Worm (Caenorhabditis elegans) whole organism, L1 larva: Measurements from ENCODE around the gene R08A2.7.
A peak's percentile ranks its signal among the peaks of the same experiment; 100 is the strongest.

ENCODE experiments used
- C16A3.4 ChIP-seq: fragments of 150-350 bp; optimal IDR thresholded peaks from 2 replicates; lab custom pipeline; 2014; ENCODE audit warnings: missing biosample characterization, missing genetic modification characterization
- Y116A8C.19 ChIP-seq: sonication (generic microtip); optimal IDR thresholded peaks from 2 replicates; lab custom pipeline; 2016; ENCODE audit warnings: missing compliant biosample characterization, missing genetic modification characterization, borderline replicate concordance
- aha-1 ChIP-seq: fragments of 150-350 bp; optimal IDR thresholded peaks from 2 replicates; lab custom pipeline; 2014; ENCODE audit warnings: missing biosample characterization, missing genetic modification characterization
- alr-1 ChIP-seq: fragments of 200-800 bp; sonication (Bioruptor generic); optimal IDR thresholded peaks from 2 replicates; lab custom pipeline; 2018; ENCODE audit warnings: borderline replicate concordance, mild to moderate bottlenecking, missing genetic modification characterization, missing compliant biosample characterization
- aly-2 ChIP-seq: fragments of 150-350 bp; optimal IDR thresholded peaks from 2 replicates; lab custom pipeline; 2014; ENCODE audit warnings: missing biosample characterization, missing genetic modification characterization
- blmp-1 ChIP-seq: fragments of 150-350 bp; optimal IDR thresholded peaks from 2 replicates; lab custom pipeline; 2014; ENCODE audit warnings: missing biosample characterization, missing genetic modification characterization
- ceh-8 ChIP-seq: fragments of 200-800 bp; sonication (Bioruptor generic); optimal IDR thresholded peaks from 2 replicates; lab custom pipeline; 2018; ENCODE audit warnings: mild to moderate bottlenecking, missing genetic modification characterization, moderate library complexity, missing compliant biosample characterization
- ceh-88 ChIP-seq: fragments of 200-800 bp; sonication (Bioruptor generic); IDR thresholded peaks from 2 replicates; pipeline ENCODE4 v1.3.6; 2022; ENCODE audit warnings: missing genetic modification characterization, missing compliant biosample characterization
- dpl-1 ChIP-seq, 3 experiments: fragments of 150-350 bp in 2 of 3; sonication (generic microtip) in 1 of 3; optimal IDR thresholded peaks; 2 replicates each; lab custom pipeline; 2014 to 2017; ENCODE audit warnings: missing biosample characterization in 3 of 3, missing genetic modification characterization in 3 of 3, missing genetic modification reagents in 3 of 3
- dsc-1 ChIP-seq: sonication (generic microtip); optimal IDR thresholded peaks from 2 replicates; lab custom pipeline; 2016; ENCODE audit warnings: mild to moderate bottlenecking, missing genetic modification characterization, missing compliant biosample characterization
- efl-1 ChIP-seq, 4 experiments: fragments of 150-350 bp; optimal IDR thresholded peaks in 3 of 4; peaks in 1 of 4; 1 replicate in 1 of 4; 2 replicates in 3 of 4; lab custom pipeline; 2014; ENCODE audit warnings: missing biosample characterization in 2 of 4, missing genetic modification characterization in 2 of 4, missing genetic modification reagents in 2 of 4
- efl-3 ChIP-seq: fragments of 200-800 bp; sonication (Bioruptor generic); optimal IDR thresholded peaks from 2 replicates; lab custom pipeline; 2018; ENCODE audit warnings: mild to moderate bottlenecking, missing genetic modification characterization, missing compliant biosample characterization
- egl-27 ChIP-seq, 2 experiments: fragments of 150-350 bp in 1 of 2; sonication (generic microtip); optimal IDR thresholded peaks; 3 replicates each; lab custom pipeline; 2017 to 2018; ENCODE audit warnings: missing biosample characterization in 2 of 2, missing genetic modification characterization in 2 of 2, missing genetic modification reagents in 2 of 2
- elt-2 ChIP-seq: sonication (generic microtip); optimal IDR thresholded peaks from 2 replicates; lab custom pipeline; 2016; ENCODE audit warnings: missing genetic modification characterization, mild to moderate bottlenecking, inconsistent platforms, missing compliant biosample characterization, missing genetic modification reagents
- ets-5 ChIP-seq: fragments of 200-800 bp; sonication (Bioruptor generic); IDR thresholded peaks from 2 replicates; pipeline ENCODE4 v1.3.6; 2022; ENCODE audit warnings: missing genetic modification characterization, missing compliant biosample characterization
- fkh-10 ChIP-seq: sonication (generic microtip); optimal IDR thresholded peaks from 2 replicates; lab custom pipeline; 2017; ENCODE audit warnings: missing biosample characterization, missing genetic modification reagents, missing genetic modification characterization
- fkh-4 ChIP-seq: sonication (generic microtip); optimal IDR thresholded peaks from 2 replicates; lab custom pipeline; 2016; ENCODE audit warnings: missing compliant biosample characterization, missing genetic modification characterization, borderline replicate concordance
- fos-1 ChIP-seq: fragments of 150-350 bp; optimal IDR thresholded peaks from 2 replicates; lab custom pipeline; 2014; ENCODE audit warnings: missing biosample characterization, missing genetic modification characterization
- grh-1 ChIP-seq: fragments of 200-800 bp; sonication (Bioruptor generic); IDR thresholded peaks from 2 replicates; pipeline ENCODE4 v1.3.6; 2022; ENCODE audit warnings: missing genetic modification reagents, missing genetic modification characterization, missing compliant biosample characterization
- hlh-17 ChIP-seq: fragments of 200-800 bp; sonication (Bioruptor generic); optimal IDR thresholded peaks from 2 replicates; lab custom pipeline; 2018; ENCODE audit warnings: missing genetic modification characterization, mild to moderate bottlenecking, missing compliant biosample characterization, moderate library complexity, borderline replicate concordance
- hlh-4 ChIP-seq: sonication (generic microtip); optimal IDR thresholded peaks from 2 replicates; lab custom pipeline; 2016; ENCODE audit warnings: mild to moderate bottlenecking, missing genetic modification characterization, missing compliant biosample characterization
- hpl-2 ChIP-seq: fragments of 150-350 bp; optimal IDR thresholded peaks from 2 replicates; lab custom pipeline; 2014; ENCODE audit warnings: missing biosample characterization, missing genetic modification reagents, missing genetic modification characterization
- irx-1 ChIP-seq: sonication (generic microtip); optimal IDR thresholded peaks from 2 replicates; lab custom pipeline; 2016; ENCODE audit warnings: missing genetic modification characterization, missing compliant biosample characterization
- isw-1 ChIP-seq: fragments of 200-800 bp; sonication (Bioruptor generic); IDR thresholded peaks from 2 replicates; pipeline ENCODE4 v1.3.6; 2022; ENCODE audit warnings: missing genetic modification characterization, missing compliant biosample characterization
- lin-15B ChIP-seq: fragments of 150-350 bp; sonication (generic microtip); optimal IDR thresholded peaks from 3 replicates; lab custom pipeline; 2014; ENCODE audit warnings: missing biosample characterization, missing genetic modification characterization
- lin-35 ChIP-seq, 2 experiments: fragments of 150-350 bp; optimal IDR thresholded peaks; 2 replicates each; lab custom pipeline; 2014; ENCODE audit warnings: missing biosample characterization in 2 of 2, missing genetic modification characterization in 2 of 2, missing genetic modification reagents in 2 of 2
- lin-39 ChIP-seq: fragments of 150-350 bp; optimal IDR thresholded peaks from 2 replicates; lab custom pipeline; 2014; ENCODE audit warnings: missing biosample characterization, missing genetic modification reagents, missing genetic modification characterization
- mab-9 ChIP-seq: fragments of 200-800 bp; sonication (Bioruptor generic); IDR thresholded peaks from 2 replicates; pipeline ENCODE4 v1.3.6; 2022; ENCODE audit warnings: missing genetic modification reagents, missing genetic modification characterization, missing compliant biosample characterization
- mdl-1 ChIP-seq, 2 experiments: fragments of 150-350 bp; optimal IDR thresholded peaks; 2 replicates each; lab custom pipeline; 2014 to 2017; ENCODE audit warnings: missing biosample characterization in 2 of 2, missing genetic modification characterization in 2 of 2, inconsistent platforms in 1 of 2
- mef-2 ChIP-seq: fragments of 150-350 bp; optimal IDR thresholded peaks from 2 replicates; lab custom pipeline; 2014; ENCODE audit warnings: missing biosample characterization, missing genetic modification characterization
- nhr-11 ChIP-seq: fragments of 150-350 bp; optimal IDR thresholded peaks from 2 replicates; lab custom pipeline; 2014; ENCODE audit warnings: missing biosample characterization, missing genetic modification characterization
- nhr-12 ChIP-seq: sonication (generic microtip); optimal IDR thresholded peaks from 2 replicates; lab custom pipeline; 2017; ENCODE audit warnings: missing biosample characterization, missing genetic modification characterization
- nhr-28 ChIP-seq: fragments of 150-350 bp; optimal IDR thresholded peaks from 2 replicates; lab custom pipeline; 2014; ENCODE audit warnings: missing biosample characterization, missing genetic modification characterization
- nhr-76 ChIP-seq: sonication (generic microtip); optimal IDR thresholded peaks from 2 replicates; lab custom pipeline; 2017; ENCODE audit warnings: missing biosample characterization, missing genetic modification characterization
- nhr-77 ChIP-seq: fragments of 150-350 bp; optimal IDR thresholded peaks from 2 replicates; lab custom pipeline; 2014; ENCODE audit warnings: missing biosample characterization, missing genetic modification characterization
- pag-3 ChIP-seq: sonication (generic microtip); optimal IDR thresholded peaks from 2 replicates; lab custom pipeline; 2017; ENCODE audit warnings: missing genetic modification characterization, mild to moderate bottlenecking, missing compliant biosample characterization, antibody characterized with exemption, borderline replicate concordance; ENCODE audit not compliant: insufficient read depth
- pqm-1 ChIP-seq: sonication (generic microtip); optimal IDR thresholded peaks from 3 replicates; lab custom pipeline; 2017; ENCODE audit warnings: missing biosample characterization, missing genetic modification characterization
- skn-1 ChIP-seq: fragments of 150-350 bp; optimal IDR thresholded peaks from 2 replicates; lab custom pipeline; 2014; ENCODE audit warnings: missing biosample characterization, missing genetic modification characterization
- sox-4 ChIP-seq: sonication (generic microtip); optimal IDR thresholded peaks from 2 replicates; lab custom pipeline; 2016; ENCODE audit warnings: missing genetic modification characterization, missing compliant biosample characterization
- swsn-7 ChIP-seq: sonication (generic microtip); optimal IDR thresholded peaks from 2 replicates; lab custom pipeline; 2016; ENCODE audit warnings: missing genetic modification characterization, missing compliant biosample characterization
- tlp-1 ChIP-seq: fragments of 150-350 bp; optimal IDR thresholded peaks from 2 replicates; lab custom pipeline; 2014; ENCODE audit warnings: missing biosample characterization, missing genetic modification characterization
- unc-62 ChIP-seq: fragments of 150-350 bp; optimal IDR thresholded peaks from 2 replicates; lab custom pipeline; 2014; ENCODE audit warnings: missing biosample characterization, missing genetic modification reagents, missing genetic modification characterization
- unc-98 ChIP-seq: fragments of 200-800 bp; sonication (Bioruptor generic); IDR thresholded peaks from 2 replicates; pipeline ENCODE4 v1.3.6; 2022; ENCODE audit warnings: missing genetic modification characterization, missing compliant biosample characterization
- vab-15 ChIP-seq: sonication (generic microtip); optimal IDR thresholded peaks from 2 replicates; lab custom pipeline; 2017; ENCODE audit warnings: missing genotype, mild to moderate bottlenecking, missing genetic modification characterization, missing compliant biosample characterization
- ztf-11 ChIP-seq, 2 experiments: sonication (generic microtip); optimal IDR thresholded peaks; 2 replicates each; lab custom pipeline; 2016 to 2017; ENCODE audit warnings: missing genetic modification characterization in 2 of 2, missing biosample characterization in 1 of 2, missing compliant biosample characterization in 1 of 2

R08A2.7 gene

ce11 chrV:14684359-14685312, 38.5 kb upstream of the R08A2.7 start, which contains the start of gene hsp-90 (continued):
- TF ChIP-seq tlp-1 (tag; lab: Kevin White, UChicago) = no peak
- TF ChIP-seq ets-5 (GFP tag; lab: Robert Waterston, UW) = no peak
- no peak for TF ChIP-seq egl-27 (tag; optimal IDR thresholded peaks at IDR 0.05; lab: Kevin White, UChicago)
- no peak for TF ChIP-seq efl-1 (optimal IDR thresholded peaks at IDR 0.05; lab: Kevin White, UChicago)
- TF ChIP-seq efl-1 (GFP tag; optimal IDR thresholded peaks at IDR 0.05 in 1 of 2; lab: Kevin White, UChicago) = peak in 1 of 2 experiments; percentile 50

- peak; percentile 85 for TF ChIP-seq hlh-17 (GFP tag; lab: Kevin White, UChicago)
- peak; percentile 95 for TF ChIP-seq nhr-11 (tag; lab: Kevin White, UChicago)
- TF ChIP-seq sox-4 = peak; percentile 99
- TF ChIP-seq ceh-88 (GFP tag; lab: Robert Waterston, UW) = peak; percentile 96
- peak; percentile 99 for TF ChIP-seq irx-1
- TF ChIP-seq nhr-77 (tag; lab: Kevin White, UChicago) = peak; percentile 99
- peak; percentile 95 for TF ChIP-seq fos-1
- TF ChIP-seq dpl-1 (GFP tag; optimal IDR thresholded peaks at IDR 0.05; lab: Kevin White, UChicago) = peak; percentile 90
- TF ChIP-seq lin-39 = peak; percentile 97
- no peak for TF ChIP-seq ets-5 (GFP tag; lab: Robert Waterston, UW)
- TF ChIP-seq mab-9 (GFP tag; lab: Robert Waterston, UW) = peak; percentile 99
- TF ChIP-seq dsc-1 (tag; lab: Kevin White, UChicago) = peak; percentile 99
- peak; percentile 90 for TF ChIP-seq elt-2 (tag; lab: Kevin White, UChicago)
- peak; percentile 74 for TF ChIP-seq nhr-12
- peak; percentile 97 for TF ChIP-seq Y116A8C.19 (tag; lab: Kevin White, UChicago)
- peak in 1 of 2 experiments; percentile 90 for TF ChIP-seq mdl-1 (tag; optimal IDR thresholded peaks at IDR 0.05; lab: Kevin White, UChicago)
- no peak for TF ChIP-seq tlp-1 (tag; lab: Kevin White, UChicago)
- peak; percentile 95 for TF ChIP-seq skn-1 (tag; lab: Kevin White, UChicago)
- peak; percentile 92 for TF ChIP-seq efl-3 (GFP tag; lab: Kevin White, UChicago)
- TF ChIP-seq lin-35 (GFP tag; optimal IDR thresholded peaks at IDR 0.05; lab: Kevin White, UChicago) = peak; percentile 91 to 92
- peak; percentile 99 for TF ChIP-seq swsn-7 (tag; lab: Kevin White, UChicago)
- TF ChIP-seq mef-2 (tag; lab: Kevin White, UChicago) = peak; percentile 63
- TF ChIP-seq fkh-4 = peak; percentile 99
- peak; percentile 54 for TF ChIP-seq hpl-2 (GFP tag; lab: Kevin White, UChicago)
- peak; percentile 97 for TF ChIP-seq fkh-10 (GFP tag; lab: Kevin White, UChicago)
- peak; percentile 83 for TF ChIP-seq nhr-76 (tag; lab: Kevin White, UChicago)
- TF ChIP-seq aly-2 = peak; percentile 95
- peak; percentile 100 for TF ChIP-seq isw-1 (GFP tag; lab: Robert Waterston, UW)
- TF ChIP-seq aha-1 (tag; lab: Kevin White, UChicago) = peak; percentile 94
- no peak for TF ChIP-seq alr-1 (tag; lab: Kevin White, UChicago)
- peak; percentile 75 for TF ChIP-seq unc-62 (GFP tag; lab: Kevin White, UChicago)
- TF ChIP-seq blmp-1 (tag; lab: Kevin White, UChicago) = peak; percentile 80
- TF ChIP-seq ztf-11 (tag; optimal IDR thresholded peaks at IDR 0.05; lab: Kevin White, UChicago) = peak; percentile 53 to 100
- TF ChIP-seq vab-15 (tag; lab: Kevin White, UChicago) = peak; percentile 95
- TF ChIP-seq hlh-4 (tag; lab: Kevin White, UChicago) = peak; percentile 65
- peak; percentile 98 for TF ChIP-seq grh-1 (GFP tag; lab: Robert Waterston, UW)
- peak; percentile 99 for TF ChIP-seq lin-15B (tag; lab: Kevin White, UChicago)
- peak; percentile 72 for TF ChIP-seq nhr-28 (tag; lab: Kevin White, UChicago)
- TF ChIP-seq pqm-1 (tag; lab: Kevin White, UChicago) = peak; percentile 70
- peak; percentile 97 for TF ChIP-seq unc-98 (GFP tag; lab: Robert Waterston, UW)
- no peak for TF ChIP-seq pag-3
- TF ChIP-seq C16A3.4 (tag; lab: Kevin White, UChicago) = peak; percentile 97
- peak; percentile 98 for TF ChIP-seq ceh-8 (GFP tag; lab: Kevin White, UChicago)
Observed at ce11 chrV:14685435-14686058, 37.6 kb upstream of the R08A2.7 start, which contains the start of gene C47E8.4. Gene C47E8.4 (minus strand): TSS chrV:14685485.
